Fruit fly (Drosophila melanogaster): ENCODE results near the gene CG5024.

Gene CG5024

dm6 chr3R:25776137-25776536 lies 34.8 kb upstream of the CG5024 start, which contains the start of gene CG17196:
Gene CG17196, minus strand, starts transcription at chr3R:25776237.
- TF ChIP-seq CG9705 (GFP tag; optimal IDR thresholded peaks at IDR 0.05) (no peak), Sp1 (GFP tag; optimal IDR thresholded peaks at IDR 0.05) (no peak), dmrt93B (GFP tag; optimal IDR thresholded peaks at IDR 0.05) (no peak), sage (GFP tag; optimal IDR thresholded peaks at IDR 0.05) (no peak), Rel (GFP tag; optimal IDR thresholded peaks at IDR 0.05) (no peak), Rel (tag; optimal IDR thresholded peaks at IDR 0.05) (no peak), GATAd (GFP tag; optimal IDR thresholded peaks at IDR 0.05) (no peak), woc (GFP tag; optimal IDR thresholded peaks at IDR 0.05) (no peak), Dfd (GFP tag; optimal IDR thresholded peaks at IDR 0.05) (no peak), rgr (GFP tag; optimal IDR thresholded peaks at IDR 0.05) (no peak), Mio (GFP tag; optimal IDR thresholded peaks at IDR 0.05) (no peak), Hr83 (GFP tag; optimal IDR thresholded peaks at IDR 0.05; ENCODE audit: poor library complexity, severe bottlenecking) (no peak), jim (GFP tag; optimal IDR thresholded peaks at IDR 0.05) (no peak), psq (GFP tag; optimal IDR thresholded peaks at IDR 0.05) (no peak), Vsx2 (GFP tag; optimal IDR thresholded peaks at IDR 0.05; ENCODE audit: partially characterized antibody) (no peak), CrebA (GFP tag; optimal IDR thresholded peaks at IDR 0.05; ENCODE audit: borderline replicate concordance) (no peak), HLH106 (tag; optimal IDR thresholded peaks at IDR 0.05) (no peak)

dm6 chr3R:25777098-25777497 lies 33.8 kb upstream of the CG5024 start, which contains the start of gene CG17195:
Gene CG17195, minus strand, starts transcription at chr3R:25777198.
- TF ChIP-seq Abd-B (GFP tag; optimal IDR thresholded peaks at IDR 0.05) = no peak
- no peak for TF ChIP-seq Hr78 (GFP tag; optimal IDR thresholded peaks at IDR 0.05)
- no peak for TF ChIP-seq dsf (GFP tag; optimal IDR thresholded peaks at IDR 0.05; ENCODE audit: borderline replicate concordance)

dm6 chr3R:25778205-25778604 lies 32.7 kb upstream of the CG5024 start, which contains the start of gene CG4956:
Gene CG4956, minus strand, starts transcription at chr3R:25778305.
- TF ChIP-seq HLH106 (tag; optimal IDR thresholded peaks at IDR 0.05) = no peak

dm6 chr3R:25782855-25783424 lies 28.0 kb upstream of the CG5024 start:
- TF ChIP-seq Dif (GFP tag; optimal IDR thresholded peaks at IDR 0.05; ENCODE audit: partially characterized antibody) (peak; percentile 63), dl (GFP tag; optimal IDR thresholded peaks at IDR 0.05; ENCODE audit: insufficient read depth in 1 of 2, partially characterized antibody in 2 of 2) (peak in 1 of 2 experiments; percentile 1), Abd-B (GFP tag; optimal IDR thresholded peaks at IDR 0.05) (no peak)

dm6 chr3R:25787198-25787597 lies 23.7 kb upstream of the CG5024 start, which contains the start of gene CG4960:
Gene CG4960, minus strand, starts transcription at chr3R:25787298.
- TF ChIP-seq psq (GFP tag; optimal IDR thresholded peaks at IDR 0.05) (no peak), Hr78 (GFP tag; optimal IDR thresholded peaks at IDR 0.05) (no peak), CG32264 (GFP tag; optimal IDR thresholded peaks at IDR 0.05) (no peak), HLH106 (tag; optimal IDR thresholded peaks at IDR 0.05) (no peak), brk (GFP tag; optimal IDR thresholded peaks at IDR 0.05) (no peak)

- no peak for TF ChIP-seq CrebA (GFP tag; optimal IDR thresholded peaks at IDR 0.05; ENCODE audit: borderline replicate concordance)
These were observed 21.5 kb upstream of the CG5024 start, which contains the start of gene CG31380 for dm6 chr3R:25789355-25789754. Gene CG31380, minus strand, starts transcription at chr3R:25789455.

dm6 chr3R:25790371-25790770 lies 20.5 kb upstream of the CG5024 start, which contains the start of gene CG31093:
Gene CG31093, minus strand, starts transcription at chr3R:25790471.
- TF ChIP-seq jim (GFP tag; optimal IDR thresholded peaks at IDR 0.05) (no peak), Jra (GFP tag; optimal IDR thresholded peaks at IDR 0.05) (no peak)

dm6 chr3R:25791807-25792206 lies 19.1 kb upstream of the CG5024 start:
- TF ChIP-seq Mio (GFP tag; optimal IDR thresholded peaks at IDR 0.05) (no peak), OdsH (GFP tag; optimal IDR thresholded peaks at IDR 0.05) (no peak), pan (optimal IDR thresholded peaks at IDR 0.05) (no peak), jim (GFP tag; optimal IDR thresholded peaks at IDR 0.05) (no peak), Dif (GFP tag; optimal IDR thresholded peaks at IDR 0.05; ENCODE audit: partially characterized antibody) (no peak)

Measured in whole organism, wandering third instar larva.